Worm (Caenorhabditis elegans) whole organism, late embryonic: ENCODE measurements around the gene svh-11.

Experiments used
- K02D7.2 ChIP-seq: sonication (generic microtip); optimal IDR thresholded peaks from 2 replicates; lab custom pipeline; 2017; ENCODE audit warnings: mild to moderate bottlenecking, missing genetic modification characterization, missing compliant biosample characterization
- K09A11.1 ChIP-seq: sonication (generic microtip); optimal IDR thresholded peaks from 2 replicates; lab custom pipeline; 2017; ENCODE audit warnings: antibody characterized with exemption, mild to moderate bottlenecking, missing genetic modification characterization, missing compliant biosample characterization; ENCODE audit not compliant: insufficient read depth
- ama-1 ChIP-seq: fragments of 150-350 bp; optimal IDR thresholded peaks from 2 replicates; lab custom pipeline; 2014
- ceh-19 ChIP-seq: fragments of 200-800 bp; sonication (Bioruptor generic); optimal IDR thresholded peaks from 2 replicates; lab custom pipeline; 2018; ENCODE audit warnings: mild to moderate bottlenecking, missing genetic modification characterization, missing compliant biosample characterization
- elt-2 ChIP-seq: sonication (generic microtip); optimal IDR thresholded peaks from 2 replicates; lab custom pipeline; 2016; ENCODE audit warnings: missing genetic modification reagents, missing genetic modification characterization, missing compliant biosample characterization
- elt-4 ChIP-seq: sonication (generic microtip); optimal IDR thresholded peaks from 2 replicates; lab custom pipeline; 2016; ENCODE audit warnings: missing genetic modification characterization, missing compliant biosample characterization
- fkh-10 ChIP-seq: fragments of 150-350 bp; optimal IDR thresholded peaks from 2 replicates; lab custom pipeline; 2014; ENCODE audit warnings: missing biosample characterization, missing genetic modification reagents, missing genetic modification characterization
- gmeb-2 ChIP-seq: sonication (generic microtip); optimal IDR thresholded peaks from 2 replicates; lab custom pipeline; 2016; ENCODE audit warnings: missing genetic modification characterization, inconsistent platforms, missing compliant biosample characterization
- hlh-30 ChIP-seq: sonication (generic microtip); optimal IDR thresholded peaks from 2 replicates; lab custom pipeline; 2017; ENCODE audit warnings: antibody characterized with exemption, missing genetic modification characterization, missing compliant biosample characterization; ENCODE audit not compliant: insufficient read depth
- nfya-1 ChIP-seq: sonication (generic microtip); optimal IDR thresholded peaks from 2 replicates; lab custom pipeline; 2017; ENCODE audit warnings: missing genetic modification characterization, mild to moderate bottlenecking, missing compliant biosample characterization, antibody characterized with exemption, moderate library complexity
- nhr-11 ChIP-seq: fragments of 150-350 bp; optimal IDR thresholded peaks from 2 replicates; lab custom pipeline; 2014; ENCODE audit warnings: missing biosample characterization, missing genetic modification characterization
- rnt-1 ChIP-seq: sonication (generic microtip); optimal IDR thresholded peaks from 2 replicates; lab custom pipeline; 2016; ENCODE audit warnings: missing genetic modification characterization, missing compliant biosample characterization
- unc-86 ChIP-seq: sonication (generic microtip); optimal IDR thresholded peaks from 2 replicates; lab custom pipeline; 2016; ENCODE audit warnings: missing genetic modification characterization, missing compliant biosample characterization

ce11 chrV:2174465-2174864 lies 32.4 kb upstream of the svh-11 start:
- TF ChIP-seq fkh-10 (GFP tag; lab: Kevin White, UChicago) (no peak), nfya-1 (tag; lab: Kevin White, UChicago) (no peak), unc-86 (tag; lab: Kevin White, UChicago) (no peak), K02D7.2 (tag; lab: Kevin White, UChicago) (no peak), rnt-1 (no peak), ama-1 (no peak), elt-4 (no peak), K09A11.1 (tag; lab: Kevin White, UChicago) (no peak), nhr-11 (no peak), elt-2 (tag; lab: Kevin White, UChicago) (no peak), ceh-19 (GFP tag; lab: Kevin White, UChicago) (no peak), hlh-30 (tag; lab: Kevin White, UChicago) (no peak), gmeb-2 (no peak)
